Worm (Caenorhabditis elegans) whole organism, dauer: ENCODE data around the gene F26F4.5.

Experiments used
- unc-62 ChIP-seq: sonication (generic microtip); optimal IDR thresholded peaks from 2 replicates; lab custom pipeline; 2017; ENCODE audit warnings: missing biosample characterization, missing genetic modification reagents, missing genetic modification characterization

Gene F26F4.5

ce11 chrIII:4873395-4873794 lies 17.7 kb downstream of the F26F4.5 start:
- TF ChIP-seq unc-62: no peak

DNA sequence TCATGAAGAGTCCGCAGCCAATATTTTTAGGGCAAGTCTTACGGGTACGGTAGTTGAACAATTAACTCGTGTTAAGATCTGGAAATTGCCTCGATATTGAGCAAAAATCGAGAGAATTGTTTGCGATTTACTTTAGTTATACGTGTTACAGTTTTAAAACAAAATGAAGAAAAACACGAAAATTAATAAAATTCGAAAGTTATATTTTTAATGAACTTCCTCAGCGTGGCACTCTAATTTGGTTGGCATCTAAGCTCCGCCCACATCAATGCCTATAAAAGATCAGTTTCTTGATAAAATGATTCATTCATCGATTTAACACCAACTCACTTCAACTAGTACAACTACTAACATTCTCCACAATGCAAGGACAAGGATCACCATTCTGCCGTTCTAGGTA lies 20.6 kb downstream of the F26F4.5 start, which contains the start of gene gipc-1:
gipc-1 (plus strand) TSS at position 301 of the 400 bp plus-strand sequence.
- TF ChIP-seq unc-62: no peak

- TF ChIP-seq unc-62: no peak
Observed at ce11 chrIII:4868643-4869042, 22.4 kb downstream of the F26F4.5 start, which contains the start of the genes msd-4 and C35D10.3. Gene msd-4 (minus strand): TSS chrIII:4868743. Gene C35D10.3 (plus strand): TSS chrIII:4868921.

ce11 chrIII:4866762-4867161 lies 24.3 kb downstream of the F26F4.5 start, which contains the start of gene C35D10.17:
Gene C35D10.17 (plus strand): TSS chrIII:4867062.
- no peak for TF ChIP-seq unc-62

DNA sequence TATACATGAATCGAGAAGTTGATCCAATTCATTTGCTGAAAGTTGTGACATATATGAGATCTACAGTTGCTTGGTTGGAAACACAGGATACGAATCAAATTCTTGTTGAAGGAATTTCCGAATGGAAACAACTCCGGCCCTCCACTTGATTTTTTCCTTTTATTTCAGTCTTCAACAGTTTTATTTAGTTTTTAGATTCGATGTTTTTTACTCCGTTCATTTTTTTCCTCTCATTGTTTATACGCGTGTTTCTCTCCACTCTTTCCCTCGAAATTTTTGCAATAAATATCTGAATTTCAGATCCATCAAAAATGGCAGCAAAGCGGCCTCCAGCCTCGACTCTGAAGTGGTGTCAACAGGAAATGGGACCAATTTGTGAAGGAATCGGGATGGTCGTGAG lies 27.9 kb downstream of the F26F4.5 start, which contains the start of gene coq-8:
coq-8 (plus strand) TSS at position 301 of the 400 bp plus-strand sequence.
- no peak for TF ChIP-seq unc-62

ce11 chrIII:4861744-4862401 lies 29.2 kb downstream of the F26F4.5 start, which contains the start of the genes C35D10.10 and C35D10.5:
Gene C35D10.10 (minus strand): TSS chrIII:4861794.
Gene C35D10.5 (plus strand): TSS chrIII:4862351.
- TF ChIP-seq unc-62: no peak

- TF ChIP-seq unc-62: no peak
Observed at ce11 chrIII:4859039-4859438, 32.0 kb downstream of the F26F4.5 start, which contains the start of gene C35D10.6. Gene C35D10.6 (plus strand): TSS chrIII:4859339.

DNA sequence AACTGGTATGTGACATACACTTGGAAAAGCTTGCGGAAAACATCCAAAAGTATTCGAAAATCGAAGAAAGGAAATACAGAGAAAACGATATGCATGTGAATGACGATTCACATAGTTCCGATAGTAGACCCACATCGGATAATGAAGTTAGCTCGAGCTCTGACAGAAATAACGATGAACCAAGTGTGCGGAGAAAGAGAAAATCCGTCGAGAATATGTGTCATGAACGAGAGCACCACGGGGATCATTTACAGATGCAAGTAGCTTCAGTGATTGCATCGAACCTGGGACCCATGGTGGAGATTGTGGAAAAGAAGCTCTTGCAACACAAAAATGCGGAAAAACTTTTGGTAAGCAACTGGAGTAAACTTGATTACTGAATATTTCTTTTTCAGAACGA lies 34.1 kb downstream of the F26F4.5 start:
- TF ChIP-seq unc-62: no peak

ce11 chrIII:4856109-4856508 lies 34.9 kb downstream of the F26F4.5 start, which contains the start of gene C35D10.7:
Gene C35D10.7 (plus strand): TSS chrIII:4856193.
- TF ChIP-seq unc-62: no peak

- no peak for TF ChIP-seq unc-62
Observed at ce11 chrIII:4854918-4855317, 36.1 kb downstream of the F26F4.5 start, which contains the start of gene C35D10.8. Gene C35D10.8 (plus strand): TSS chrIII:4855218.

ce11 chrIII:4852025-4852424 lies 39.0 kb downstream of the F26F4.5 start, which contains the start of gene ced-4:
Gene ced-4 (plus strand): TSS chrIII:4852325.
- TF ChIP-seq unc-62: no peak

ce11 chrIII:4850139-4850538 lies 40.9 kb downstream of the F26F4.5 start, which contains the start of gene F26A1.1:
Gene F26A1.1 (plus strand): TSS chrIII:4850507.
- no peak for TF ChIP-seq unc-62

ce11 chrIII:4849739-4850138 lies 41.3 kb downstream of the F26F4.5 start, which contains the start of gene nonu-1:
Gene nonu-1 (minus strand): TSS chrIII:4849907.
- no peak for TF ChIP-seq unc-62

- no peak for TF ChIP-seq unc-62
Observed at ce11 chrIII:4844327-4844726, 46.7 kb downstream of the F26F4.5 start, which contains the start of the genes clec-157 and fkh-5. Gene clec-157 (minus strand): TSS chrIII:4844427. Gene fkh-5 (plus strand): TSS chrIII:4844662.

- no peak for TF ChIP-seq unc-62
Observed at ce11 chrIII:4842173-4842572, 48.9 kb downstream of the F26F4.5 start, which contains the start of gene clec-156. Gene clec-156 (minus strand): TSS chrIII:4842273.
